Fruit fly (Drosophila melanogaster): ENCODE measurements around the gene CG43844.

The CG43844 gene

DNA sequence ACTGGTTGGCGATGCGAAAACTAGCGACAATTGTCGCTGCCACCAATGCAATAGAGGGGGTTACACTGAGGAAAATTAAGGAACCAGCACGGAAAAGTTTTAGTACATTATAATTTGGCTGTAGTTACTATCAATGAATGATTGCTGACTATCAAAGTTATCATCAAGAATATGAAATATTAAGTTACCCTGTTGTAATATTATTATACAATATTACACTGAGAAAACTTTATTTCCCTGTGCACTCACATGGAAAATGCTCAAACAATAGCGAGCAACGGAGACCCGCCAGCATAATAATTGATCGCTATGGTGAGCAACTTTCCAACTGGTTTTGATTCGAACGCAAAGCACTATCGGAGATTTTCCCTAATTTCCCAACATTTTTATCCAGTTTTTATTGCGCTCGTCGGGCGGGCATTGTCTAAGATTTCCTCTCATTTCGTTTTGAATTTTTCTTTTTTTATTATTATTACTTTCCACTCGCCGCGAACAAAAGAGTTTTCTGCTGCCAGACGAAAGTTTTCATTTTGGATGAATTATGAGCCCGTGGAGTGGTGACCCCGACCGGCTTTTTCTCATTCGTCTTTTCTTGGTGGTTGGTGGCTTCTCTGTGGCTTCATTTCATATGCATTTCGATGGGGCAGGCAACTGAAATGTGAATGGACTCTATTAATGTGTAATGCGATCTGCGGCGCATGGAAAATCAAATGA lies 27.0 kb upstream of the CG43844 start (continued):
- TF ChIP-seq Doc3 (GFP tag; IDR thresholded peaks at IDR 0.05; ENCODE audit: partially characterized antibody): no peak
- TF ChIP-seq CG3726 (GFP tag; IDR thresholded peaks at IDR 0.05): 0 out of 3 replicates have a peak, but pooled peaks have one; percentile 59
- no peak for TF ChIP-seq CG12744 (GFP tag; optimal IDR thresholded peaks at IDR 0.05)
- peak; percentile 68 for TF ChIP-seq D19A (tag; optimal IDR thresholded peaks at IDR 0.05)
- TF ChIP-seq Ptx1 (GFP tag; IDR thresholded peaks at IDR 0.05): peak; percentile 72
- TF ChIP-seq slp2 (GFP tag; optimal IDR thresholded peaks at IDR 0.05): peak; percentile 0
- TF ChIP-seq Dad (GFP tag; optimal IDR thresholded peaks at IDR 0.05): no peak
- no peak for TF ChIP-seq ERR (GFP tag; optimal IDR thresholded peaks at IDR 0.05)
- peak; percentile 78 for TF ChIP-seq zf30C (GFP tag; optimal IDR thresholded peaks at IDR 0.05)
- peak; percentile 43 for TF ChIP-seq CG12071 (GFP tag; optimal IDR thresholded peaks at IDR 0.05)
- no peak for TF ChIP-seq CG9609 (GFP tag; optimal IDR thresholded peaks at IDR 0.05)
- no peak for TF ChIP-seq cg (GFP tag; optimal IDR thresholded peaks at IDR 0.05)
- TF ChIP-seq bigmax (GFP tag; optimal IDR thresholded peaks at IDR 0.05): no peak
- TF ChIP-seq sima (GFP tag; optimal IDR thresholded peaks at IDR 0.05): no peak
- no peak for TF ChIP-seq CG11093 (GFP tag; IDR thresholded peaks at IDR 0.05)
- peak; percentile 47; the same call in 2 of the 3 replicates for TF ChIP-seq CG2199 (GFP tag; IDR thresholded peaks at IDR 0.05)
- peak; percentile 46 for TF ChIP-seq CG1233 (GFP tag; optimal IDR thresholded peaks at IDR 0.05)
- TF ChIP-seq gem (tag; optimal IDR thresholded peaks at IDR 0.05): peak; percentile 95
- TF ChIP-seq sug (tag; optimal IDR thresholded peaks at IDR 0.05): no peak
- TF ChIP-seq usp (GFP tag; optimal IDR thresholded peaks at IDR 0.05): no peak
- no peak for TF ChIP-seq Nf-YA (GFP tag; IDR thresholded peaks at IDR 0.05)
- TF ChIP-seq CG31365 (tag; optimal IDR thresholded peaks at IDR 0.05): peak; percentile 34
- TF ChIP-seq CG10321 (GFP tag; IDR thresholded peaks at IDR 0.05): no peak
- no peak for TF ChIP-seq CG7963 (GFP tag; IDR thresholded peaks at IDR 0.05; ENCODE audit: partially characterized antibody)
- TF ChIP-seq YL-1 (GFP tag; optimal IDR thresholded peaks at IDR 0.05): peak; percentile 46
- TF ChIP-seq CG11085 (GFP tag; IDR thresholded peaks at IDR 0.05): no peak
- peak; percentile 86 for TF ChIP-seq ken (GFP tag; IDR thresholded peaks at IDR 0.05)
- peak; percentile 90 for TF ChIP-seq dmrt11E (tag; optimal IDR thresholded peaks at IDR 0.05)
- TF ChIP-seq CG33213 (GFP tag; optimal IDR thresholded peaks at IDR 0.05): peak; percentile 38
- TF ChIP-seq Adf1 (GFP tag; IDR thresholded peaks at IDR 0.05): no peak
- peak; percentile 69 for TF ChIP-seq CG12942 (GFP tag; optimal IDR thresholded peaks at IDR 0.05)
- TF ChIP-seq ara (GFP tag; IDR thresholded peaks at IDR 0.05): peak; percentile 90
- TF ChIP-seq Hr3 (GFP tag; optimal IDR thresholded peaks at IDR 0.05): peak; percentile 77
- peak; percentile 53 for TF ChIP-seq CG4854 (GFP tag; optimal IDR thresholded peaks at IDR 0.05)
- peak; percentile 94 for TF ChIP-seq gsb-n (tag; optimal IDR thresholded peaks at IDR 0.05)
- TF ChIP-seq dan (GFP tag; IDR thresholded peaks at IDR 0.05): no peak
- TF ChIP-seq sna (GFP tag; IDR thresholded peaks at IDR 0.05; ENCODE audit: partially characterized antibody): no peak
- no peak for TF ChIP-seq MBD-R2 (GFP tag; IDR thresholded peaks at IDR 0.05)
- peak; percentile 30 for TF ChIP-seq zen (tag; optimal IDR thresholded peaks at IDR 0.05)
- peak; percentile 69 for TF ChIP-seq pum (GFP tag; optimal IDR thresholded peaks at IDR 0.05)
- TF ChIP-seq Opbp (GFP tag; IDR thresholded peaks at IDR 0.05; ENCODE audit: partially characterized antibody): no peak
- no peak for TF ChIP-seq gfzf (GFP tag; optimal IDR thresholded peaks at IDR 0.05)
- peak; percentile 95 for TF ChIP-seq sens (GFP tag)
- peak; percentile 8 for TF ChIP-seq CG6654 (GFP tag; optimal IDR thresholded peaks at IDR 0.05)
- no peak for TF ChIP-seq pzg (GFP tag; optimal IDR thresholded peaks at IDR 0.05)
- no peak for TF ChIP-seq CG15479 (GFP tag; optimal IDR thresholded peaks at IDR 0.05)
- no peak for TF ChIP-seq emc (GFP tag; optimal IDR thresholded peaks at IDR 0.05)
- peak; percentile 5 for TF ChIP-seq btn (GFP tag; optimal IDR thresholded peaks at IDR 0.05)
- TF ChIP-seq CG6689 (GFP tag; IDR thresholded peaks at IDR 0.05): peak; percentile 65
- 0 out of 3 replicates have a peak, but pooled peaks have one; percentile 35 for TF ChIP-seq Aef1 (GFP tag; IDR thresholded peaks at IDR 0.05)
- no peak for TF ChIP-seq Sry-δ (GFP tag; optimal IDR thresholded peaks at IDR 0.05)

Data from whole organism, embryonic.